Worm (Caenorhabditis elegans) whole organism, L4 larva: ENCODE measurements around the gene tmem-184.

Experiments
- F37D6.2 ChIP-seq: sonication (generic microtip); optimal IDR thresholded peaks from 2 replicates; lab custom pipeline; 2016; ENCODE audit warnings: mild to moderate bottlenecking, missing genetic modification characterization, missing compliant biosample characterization
- F49E8.2 ChIP-seq: sonication (generic microtip); optimal IDR thresholded peaks from 2 replicates; lab custom pipeline; 2016; ENCODE audit warnings: missing compliant biosample characterization, mild to moderate bottlenecking, missing genetic modification characterization, borderline replicate concordance
- R02D3.7 ChIP-seq: fragments of 150-350 bp; sonication (generic microtip); optimal IDR thresholded peaks from 3 replicates; lab custom pipeline; 2014; ENCODE audit warnings: missing biosample characterization, missing genetic modification characterization
- T26A8.4 ChIP-seq: fragments of 200-800 bp; sonication (Bioruptor generic); IDR thresholded peaks from 2 replicates; pipeline ENCODE4 v1.3.6; 2022; ENCODE audit warnings: missing genetic modification characterization, missing compliant biosample characterization
- Y5F2A.4 ChIP-seq: fragments of 200-800 bp; sonication (Bioruptor generic); optimal IDR thresholded peaks from 2 replicates; lab custom pipeline; 2018; ENCODE audit warnings: mild to moderate bottlenecking, missing genetic modification characterization, missing compliant biosample characterization
- ama-1 ChIP-seq: fragments of 150-350 bp; optimal IDR thresholded peaks from 2 replicates; lab custom pipeline; 2014; ENCODE audit warnings: inconsistent platforms, mixed read lengths
- arid-1 ChIP-seq: fragments of 200-800 bp; sonication (Bioruptor generic); conservative IDR thresholded peaks from 2 replicates; pipeline ENCODE4 v1.3.6; 2022; ENCODE audit warnings: missing genetic modification reagents, missing genetic modification characterization, missing compliant biosample characterization
- ceh-20 ChIP-seq: fragments of 200-800 bp; sonication (Bioruptor generic); IDR thresholded peaks from 2 replicates; pipeline ENCODE4 v1.3.6; 2022; ENCODE audit warnings: missing genetic modification reagents, missing genetic modification characterization, missing compliant biosample characterization
- ceh-28 ChIP-seq: fragments of 150-350 bp; optimal IDR thresholded peaks from 2 replicates; lab custom pipeline; 2014; ENCODE audit warnings: missing biosample characterization, missing genetic modification reagents, missing genetic modification characterization
- ceh-44 ChIP-seq: fragments of 200-800 bp; sonication (Bioruptor generic); IDR thresholded peaks from 2 replicates; pipeline ENCODE4 v1.3.6; 2022; ENCODE audit warnings: missing genetic modification reagents, missing genetic modification characterization, missing compliant biosample characterization
- ceh-62 ChIP-seq: sonication (generic microtip); optimal IDR thresholded peaks from 2 replicates; lab custom pipeline; 2017; ENCODE audit warnings: missing biosample characterization, missing genetic modification characterization
- ceh-82 ChIP-seq: sonication (generic microtip); optimal IDR thresholded peaks from 2 replicates; lab custom pipeline; 2017; ENCODE audit warnings: missing biosample characterization, missing genetic modification characterization
- daf-19 ChIP-seq: fragments of 200-800 bp; sonication (Bioruptor generic); conservative IDR thresholded peaks from 2 replicates; pipeline ENCODE4 v1.3.6; 2022; ENCODE audit warnings: missing genetic modification characterization, missing compliant biosample characterization
- daf-8 ChIP-seq: fragments of 200-800 bp; sonication (Bioruptor generic); IDR thresholded peaks from 2 replicates; pipeline ENCODE4 v1.3.6; 2022; ENCODE audit warnings: missing genetic modification characterization, missing compliant biosample characterization
- dmd-6 ChIP-seq: fragments of 200-800 bp; sonication (Bioruptor generic); IDR thresholded peaks from 2 replicates; pipeline ENCODE4 v1.3.6; 2022; ENCODE audit warnings: missing genetic modification reagents, missing genetic modification characterization, missing compliant biosample characterization
- dmd-8 ChIP-seq: fragments of 200-800 bp; sonication (Bioruptor generic); IDR thresholded peaks from 2 replicates; pipeline ENCODE4 v1.3.6; 2022; ENCODE audit warnings: missing genetic modification characterization, missing compliant biosample characterization
- dpl-1 ChIP-seq: fragments of 150-350 bp; optimal IDR thresholded peaks from 2 replicates; lab custom pipeline; 2014; ENCODE audit warnings: missing biosample characterization, missing genetic modification reagents, missing genetic modification characterization
- duxl-1 ChIP-seq: sonication (generic microtip); optimal IDR thresholded peaks from 2 replicates; lab custom pipeline; 2016; ENCODE audit warnings: mild to moderate bottlenecking, missing genetic modification characterization, moderate library complexity, missing compliant biosample characterization; ENCODE audit not compliant: poor library complexity
- dve-1 ChIP-seq: sonication (generic microtip); optimal IDR thresholded peaks from 2 replicates; lab custom pipeline; 2017; ENCODE audit warnings: antibody characterized with exemption, mild to moderate bottlenecking, missing genetic modification characterization, missing compliant biosample characterization; ENCODE audit not compliant: insufficient read depth
- egl-43 ChIP-seq: fragments of 200-800 bp; sonication (Bioruptor generic); IDR thresholded peaks from 2 replicates; pipeline ENCODE4 v1.3.6; 2022; ENCODE audit warnings: missing genetic modification reagents, missing genetic modification characterization, missing compliant biosample characterization
- fkh-10 ChIP-seq: fragments of 150-350 bp; optimal IDR thresholded peaks from 2 replicates; lab custom pipeline; 2014; ENCODE audit warnings: missing biosample characterization, missing genetic modification reagents, missing genetic modification characterization
- fos-1 ChIP-seq: fragments of 150-350 bp; optimal IDR thresholded peaks from 2 replicates; lab custom pipeline; 2014; ENCODE audit warnings: missing biosample characterization, missing genetic modification characterization
- hif-1 ChIP-seq, 2 experiments: sonication (generic microtip); optimal IDR thresholded peaks; 2 replicates each; lab custom pipeline; 2016 to 2017; ENCODE audit warnings: missing compliant biosample characterization in 2 of 2, missing genetic modification characterization in 2 of 2, missing genetic modification reagents in 2 of 2, missing genotype in 2 of 2, mild to moderate bottlenecking in 1 of 2
- jun-1 ChIP-seq: fragments of 150-350 bp; optimal IDR thresholded peaks from 2 replicates; lab custom pipeline; 2014; ENCODE audit warnings: missing biosample characterization, missing genetic modification reagents, missing genetic modification characterization
- lim-7 ChIP-seq: fragments of 200-800 bp; sonication (Bioruptor generic); IDR thresholded peaks from 2 replicates; pipeline ENCODE4 v1.3.6; 2022; ENCODE audit warnings: missing genetic modification characterization, missing compliant biosample characterization
- lin-39 ChIP-seq: fragments of 150-350 bp; optimal IDR thresholded peaks from 2 replicates; lab custom pipeline; 2014; ENCODE audit warnings: missing biosample characterization, missing genetic modification reagents, missing genetic modification characterization
- lsy-2 ChIP-seq, 2 experiments: fragments of 150-350 bp in 1 of 2; sonication (generic microtip) in 1 of 2; optimal IDR thresholded peaks; 2 replicates each; lab custom pipeline; 2014 to 2017; ENCODE audit warnings: missing biosample characterization in 2 of 2, missing genetic modification characterization in 2 of 2
- madf-5 ChIP-seq, 2 experiments: fragments of 200-800 bp; sonication (Bioruptor generic); IDR thresholded peaks; 2 replicates each; pipeline ENCODE4 v1.3.6; 2022; ENCODE audit warnings: missing compliant biosample characterization in 2 of 2, missing genetic modification characterization in 2 of 2
- madf-9 ChIP-seq: fragments of 200-800 bp; sonication (Bioruptor generic); conservative IDR thresholded peaks from 2 replicates; pipeline ENCODE4 v1.3.6; 2022; ENCODE audit warnings: missing genetic modification reagents, missing genetic modification characterization, missing compliant biosample characterization
- mdl-1 ChIP-seq, 2 experiments: fragments of 150-350 bp in 1 of 2; sonication (generic microtip) in 1 of 2; optimal IDR thresholded peaks; 2 replicates each; lab custom pipeline; 2014 to 2017; ENCODE audit warnings: missing biosample characterization in 2 of 2, missing genetic modification characterization in 2 of 2
- mes-2 ChIP-seq: sonication (generic microtip); optimal IDR thresholded peaks from 2 replicates; lab custom pipeline; 2016; ENCODE audit warnings: missing genotype, mild to moderate bottlenecking, missing genetic modification characterization, missing compliant biosample characterization; ENCODE audit not compliant: poor library complexity, severe bottlenecking
- mxl-3 ChIP-seq: fragments of 200-800 bp; sonication (Bioruptor generic); optimal IDR thresholded peaks from 2 replicates; lab custom pipeline; 2018; ENCODE audit warnings: mild to moderate bottlenecking, missing genetic modification characterization, missing compliant biosample characterization
- nhr-111 ChIP-seq: fragments of 200-800 bp; sonication (Bioruptor generic); optimal IDR thresholded peaks from 2 replicates; lab custom pipeline; 2018; ENCODE audit warnings: mild to moderate bottlenecking, missing genetic modification characterization, missing compliant biosample characterization
- nhr-237 ChIP-seq: sonication (generic microtip); optimal IDR thresholded peaks from 2 replicates; lab custom pipeline; 2017; ENCODE audit warnings: missing biosample characterization, missing genetic modification characterization
- nhr-25 ChIP-seq: sonication (generic microtip); optimal IDR thresholded peaks from 2 replicates; lab custom pipeline; 2017; ENCODE audit warnings: missing genetic modification characterization, mild to moderate bottlenecking, missing compliant biosample characterization, antibody characterized with exemption, moderate library complexity, borderline replicate concordance; ENCODE audit not compliant: insufficient read depth
- nhr-28 ChIP-seq: fragments of 150-350 bp; optimal IDR thresholded peaks from 2 replicates; lab custom pipeline; 2014; ENCODE audit warnings: missing biosample characterization, missing genetic modification characterization
- nhr-42 ChIP-seq: fragments of 200-800 bp; sonication (Bioruptor generic); IDR thresholded peaks from 2 replicates; pipeline ENCODE4 v1.3.6; 2022; ENCODE audit warnings: missing genetic modification characterization, missing compliant biosample characterization
- nhr-48 ChIP-seq: sonication (generic microtip); optimal IDR thresholded peaks from 2 replicates; lab custom pipeline; 2016; ENCODE audit warnings: mild to moderate bottlenecking, missing genetic modification characterization, missing compliant biosample characterization
- nhr-6 ChIP-seq: fragments of 150-350 bp; optimal IDR thresholded peaks from 2 replicates; lab custom pipeline; 2014; ENCODE audit warnings: missing biosample characterization, missing genetic modification characterization
- nhr-76 ChIP-seq: fragments of 150-350 bp; optimal IDR thresholded peaks from 2 replicates; lab custom pipeline; 2014; ENCODE audit warnings: missing biosample characterization, missing genetic modification characterization
- pha-4 ChIP-seq, 2 experiments: fragments of 150-350 bp in 1 of 2; fragments of 200-800 bp in 1 of 2; sonication (Bioruptor generic) in 1 of 2; IDR thresholded peaks in 1 of 2; optimal IDR thresholded peaks in 1 of 2; 2 replicates each; pipeline versions ENCODE4 v1.3.6 to Lab custom; 2014 to 2022; ENCODE audit warnings: missing genetic modification characterization in 2 of 2, missing genetic modification reagents in 2 of 2, missing biosample characterization in 1 of 2, missing compliant biosample characterization in 1 of 2
- php-3 ChIP-seq: fragments of 200-800 bp; sonication (Bioruptor generic); IDR thresholded peaks from 2 replicates; pipeline ENCODE4 v1.3.6; 2022; ENCODE audit warnings: missing genetic modification reagents, missing genetic modification characterization, missing compliant biosample characterization
- pqm-1 ChIP-seq: sonication (generic microtip); optimal IDR thresholded peaks from 2 replicates; lab custom pipeline; 2017; ENCODE audit warnings: missing biosample characterization, missing genetic modification characterization
- set-16 ChIP-seq: fragments of 200-800 bp; sonication (Bioruptor generic); IDR thresholded peaks from 2 replicates; pipeline ENCODE4 v1.3.6; 2022; ENCODE audit warnings: missing genetic modification reagents, missing genetic modification characterization, missing compliant biosample characterization
- snpc-4 ChIP-seq: fragments of 150-350 bp; optimal IDR thresholded peaks from 2 replicates; lab custom pipeline; 2014; ENCODE audit warnings: missing biosample characterization, missing genetic modification characterization
- unc-39 ChIP-seq: sonication (generic microtip); optimal IDR thresholded peaks from 2 replicates; lab custom pipeline; 2017; ENCODE audit warnings: missing biosample characterization, missing genetic modification characterization
- zfp-2 ChIP-seq: sonication (generic microtip); optimal IDR thresholded peaks from 2 replicates; lab custom pipeline; 2016; ENCODE audit warnings: mild to moderate bottlenecking, missing genetic modification characterization, missing compliant biosample characterization
- zfp-3 ChIP-seq: fragments of 200-800 bp; sonication (Bioruptor generic); conservative IDR thresholded peaks from 2 replicates; pipeline ENCODE4 v1.3.6; 2022; ENCODE audit warnings: missing genetic modification reagents, missing genetic modification characterization, missing compliant biosample characterization
- zip-11 ChIP-seq: fragments of 200-800 bp; sonication (Bioruptor generic); IDR thresholded peaks from 2 replicates; pipeline ENCODE4 v1.3.6; 2022; ENCODE audit warnings: missing genetic modification characterization, missing compliant biosample characterization
- ztf-7 ChIP-seq: fragments of 150-350 bp; optimal IDR thresholded peaks from 2 replicates; lab custom pipeline; 2014; ENCODE audit warnings: missing biosample characterization, missing genetic modification characterization

The tmem-184 gene

ce11 chrX:14753514-14754076, 46.9 kb upstream of the tmem-184 start, which contains the start of gene sucl-1 (continued):
- TF ChIP-seq zfp-3 = no peak
- no peak for TF ChIP-seq snpc-4
- TF ChIP-seq nhr-42 = no peak
- TF ChIP-seq dpl-1 (GFP tag; lab: Kevin White, UChicago) = peak; percentile 63
- peak; percentile 100 for TF ChIP-seq mxl-3 (GFP tag; lab: Kevin White, UChicago)
- no peak for TF ChIP-seq ceh-44 (GFP tag; lab: Robert Waterston, UW)
- TF ChIP-seq nhr-28 (tag; lab: Kevin White, UChicago) = peak; percentile 90
- no peak for TF ChIP-seq madf-5 (GFP tag; IDR thresholded peaks at IDR 0.05; lab: Robert Waterston, UW)
- peak; percentile 69; the same call in 1 of the 2 replicates for TF ChIP-seq T26A8.4 (GFP tag; lab: Robert Waterston, UW)
- peak; percentile 75 for TF ChIP-seq php-3
- peak; percentile 75 to 95 for TF ChIP-seq mdl-1 (tag; optimal IDR thresholded peaks at IDR 0.05; lab: Kevin White, UChicago)
- TF ChIP-seq arid-1 (GFP tag; lab: Robert Waterston, UW) = 0 out of 2 replicates have a peak, but pooled peaks have one; percentile 43
- no peak for TF ChIP-seq F49E8.2 (tag; lab: Kevin White, UChicago)
- peak; percentile 93 for TF ChIP-seq dve-1 (tag; lab: Kevin White, UChicago)
- TF ChIP-seq ceh-62 (tag; lab: Kevin White, UChicago) = no peak
- peak; percentile 87 for TF ChIP-seq dmd-6 (GFP tag; lab: Robert Waterston, UW)
- no peak for TF ChIP-seq ztf-7 (tag; lab: Kevin White, UChicago)
- peak; percentile 66 for TF ChIP-seq set-16
- peak; percentile 23 for TF ChIP-seq F37D6.2 (tag; lab: Kevin White, UChicago)
- peak; percentile 83 for TF ChIP-seq egl-43 (GFP tag; lab: Robert Waterston, UW)
- peak; percentile 62 for TF ChIP-seq fkh-10 (GFP tag; lab: Kevin White, UChicago)
- TF ChIP-seq unc-39 (tag; lab: Kevin White, UChicago) = no peak
- TF ChIP-seq nhr-76 (tag; lab: Kevin White, UChicago) = no peak
- TF ChIP-seq mes-2 (tag; lab: Kevin White, UChicago) = peak; percentile 84
- TF ChIP-seq daf-19 (GFP tag; lab: Robert Waterston, UW) = no peak
- TF ChIP-seq nhr-111 = no peak
- peak; percentile 21 for TF ChIP-seq ceh-28
- peak; percentile 67 for TF ChIP-seq duxl-1 (tag; lab: Kevin White, UChicago)
- TF ChIP-seq lsy-2 (tag; optimal IDR thresholded peaks at IDR 0.05; lab: Kevin White, UChicago) = peak; percentile 65 to 89
- TF ChIP-seq nhr-237 (tag; lab: Kevin White, UChicago) = peak; percentile 11
- no peak for TF ChIP-seq zfp-2
- TF ChIP-seq R02D3.7 (tag; lab: Kevin White, UChicago) = no peak
- no peak; the same call in 1 of the 2 replicates for TF ChIP-seq madf-9
- TF ChIP-seq hif-1 (tag; optimal IDR thresholded peaks at IDR 0.05; lab: Kevin White, UChicago) = peak in 1 of 2 experiments; percentile 85
- no peak for TF ChIP-seq dmd-8 (GFP tag; lab: Robert Waterston, UW)
- no peak for TF ChIP-seq zip-11 (GFP tag; lab: Robert Waterston, UW)
- TF ChIP-seq pqm-1 (tag; lab: Kevin White, UChicago) = peak; percentile 67
- peak; percentile 95 for TF ChIP-seq nhr-6
- no peak for TF ChIP-seq ama-1 (lab: Kevin White, UChicago)
- no peak for TF ChIP-seq daf-8 (GFP tag; lab: Robert Waterston, UW)
- no peak for TF ChIP-seq Y5F2A.4 (GFP tag; lab: Kevin White, UChicago)
- no peak for TF ChIP-seq lin-39 (tag; lab: Kevin White, UChicago)
- TF ChIP-seq ceh-82 (tag; lab: Kevin White, UChicago) = no peak
- peak; percentile 45; the same call in 1 of the 2 replicates for TF ChIP-seq ceh-20 (GFP tag; lab: Robert Waterston, UW)
- peak; percentile 51; the same call in 1 of the 2 replicates for TF ChIP-seq pha-4 (GFP tag; IDR thresholded peaks at IDR 0.05; lab: Robert Waterston, UW)
- TF ChIP-seq pha-4 (tag; optimal IDR thresholded peaks at IDR 0.05; lab: Kevin White, UChicago) = peak; percentile 63
- TF ChIP-seq jun-1 = no peak
- TF ChIP-seq lim-7 (GFP tag; lab: Robert Waterston, UW) = 0 out of 2 replicates have a peak, but pooled peaks have one; percentile 46
- TF ChIP-seq fos-1 (tag; lab: Kevin White, UChicago) = no peak
- TF ChIP-seq nhr-48 (tag; lab: Kevin White, UChicago) = peak; percentile 74
- peak; percentile 85 for TF ChIP-seq nhr-25
